Worm (Caenorhabditis elegans) whole organism, L3 larva: Measurements from ENCODE around the gene mth-1.

Experiments
- aly-2 ChIP-seq: fragments of 150-350 bp; optimal IDR thresholded peaks from 2 replicates; lab custom pipeline; 2014; ENCODE audit warnings: missing biosample characterization, missing genetic modification characterization
- ceh-82 ChIP-seq: fragments of 150-350 bp; optimal IDR thresholded peaks from 2 replicates; lab custom pipeline; 2014; ENCODE audit warnings: missing biosample characterization, missing genetic modification characterization
- elt-1 ChIP-seq: fragments of 150-350 bp; optimal IDR thresholded peaks from 2 replicates; lab custom pipeline; 2014; ENCODE audit warnings: missing biosample characterization, missing genetic modification characterization
- elt-3 ChIP-seq, 3 experiments: fragments of 150-350 bp in 1 of 3; sonication (generic microtip) in 2 of 3; optimal IDR thresholded peaks; 2 replicates in 2 of 3; 4 replicates in 1 of 3; lab custom pipeline; 2014 to 2017; ENCODE audit warnings: missing biosample characterization in 3 of 3, missing genetic modification characterization in 3 of 3
- fkh-10 ChIP-seq: sonication (generic microtip); optimal IDR thresholded peaks from 2 replicates; lab custom pipeline; 2017; ENCODE audit warnings: missing biosample characterization, missing genetic modification reagents, missing genetic modification characterization
- jun-1 ChIP-seq: fragments of 150-350 bp; optimal IDR thresholded peaks from 2 replicates; lab custom pipeline; 2014; ENCODE audit warnings: missing biosample characterization, missing genetic modification reagents, missing genetic modification characterization
- nfya-1 ChIP-seq: sonication (generic microtip); optimal IDR thresholded peaks from 2 replicates; lab custom pipeline; 2017; ENCODE audit warnings: missing genetic modification characterization, mild to moderate bottlenecking, missing compliant biosample characterization, antibody characterized with exemption, moderate library complexity; ENCODE audit not compliant: insufficient read depth

- TF ChIP-seq ceh-82 (tag; lab: Kevin White, UChicago) = no peak
- TF ChIP-seq nfya-1 = no peak
- no peak for TF ChIP-seq elt-1 (tag; lab: Kevin White, UChicago)
- no peak for TF ChIP-seq jun-1
- no peak for TF ChIP-seq elt-3 (tag; optimal IDR thresholded peaks at IDR 0.05; lab: Kevin White, UChicago)
- no peak for TF ChIP-seq fkh-10 (GFP tag; lab: Kevin White, UChicago)
- no peak for TF ChIP-seq aly-2
Measured at ce11 chrII:4178838-4179237, 24.7 kb downstream of the mth-1 start, which contains the start of gene R03H10.7.
